Worm (Caenorhabditis elegans) whole organism, mixed stage, embryonic: Measurements from ENCODE around the gene dmsr-7.

ENCODE experiments used
- M03D4.4 ChIP-seq: sonication (generic microtip); optimal IDR thresholded peaks from 2 replicates; lab custom pipeline; 2017; ENCODE audit warnings: mild to moderate bottlenecking, missing genetic modification characterization, missing compliant biosample characterization
- bed-3 ChIP-seq: fragments of 200-800 bp; sonication (Bioruptor generic); optimal IDR thresholded peaks from 3 replicates; lab custom pipeline; 2018; ENCODE audit warnings: mild to moderate bottlenecking, missing genetic modification characterization, moderate library complexity, missing compliant biosample characterization
- blmp-1 ChIP-seq: fragments of 150-350 bp; optimal IDR thresholded peaks from 2 replicates; lab custom pipeline; 2014; ENCODE audit warnings: missing biosample characterization, missing genetic modification characterization
- ceh-39 ChIP-seq: fragments of 150-350 bp; optimal IDR thresholded peaks from 2 replicates; lab custom pipeline; 2014; ENCODE audit warnings: missing biosample characterization, missing genetic modification characterization
- ceh-43 ChIP-seq: fragments of 200-800 bp; sonication (Bioruptor generic); optimal IDR thresholded peaks from 2 replicates; lab custom pipeline; 2018; ENCODE audit warnings: mild to moderate bottlenecking, missing genetic modification characterization, moderate library complexity, missing compliant biosample characterization
- ceh-83 ChIP-seq: fragments of 200-800 bp; sonication (Bioruptor generic); optimal IDR thresholded peaks from 2 replicates; lab custom pipeline; 2018; ENCODE audit warnings: mild to moderate bottlenecking, missing genetic modification characterization, missing compliant biosample characterization
- ces-1 ChIP-seq: fragments of 150-350 bp; optimal IDR thresholded peaks from 2 replicates; lab custom pipeline; 2014; ENCODE audit warnings: missing biosample characterization, missing genetic modification reagents, missing genetic modification characterization
- cnd-1 ChIP-seq: fragments of 200-800 bp; sonication (Bioruptor generic); optimal IDR thresholded peaks from 2 replicates; lab custom pipeline; 2018; ENCODE audit warnings: mild to moderate bottlenecking, missing genetic modification characterization, missing compliant biosample characterization
- drap-1 ChIP-seq: fragments of 200-800 bp; sonication (Bioruptor generic); optimal IDR thresholded peaks from 3 replicates; lab custom pipeline; 2018; ENCODE audit warnings: mild to moderate bottlenecking, missing genetic modification characterization, missing compliant biosample characterization
- elt-1 ChIP-seq: sonication (generic microtip); optimal IDR thresholded peaks from 2 replicates; lab custom pipeline; 2017; ENCODE audit warnings: missing genetic modification characterization, mild to moderate bottlenecking, missing compliant biosample characterization, antibody characterized with exemption, moderate library complexity, borderline replicate concordance; ENCODE audit not compliant: insufficient read depth
- elt-3 ChIP-seq: fragments of 150-350 bp; optimal IDR thresholded peaks from 2 replicates; lab custom pipeline; 2014; ENCODE audit warnings: missing biosample characterization, missing genetic modification characterization
- ham-2 ChIP-seq: fragments of 200-800 bp; sonication (Bioruptor generic); optimal IDR thresholded peaks from 2 replicates; lab custom pipeline; 2018; ENCODE audit warnings: mild to moderate bottlenecking, missing genetic modification characterization, missing compliant biosample characterization
- hlh-1 ChIP-seq: fragments of 150-350 bp; optimal IDR thresholded peaks from 2 replicates; lab custom pipeline; 2014; ENCODE audit warnings: missing biosample characterization, missing genetic modification reagents, missing genetic modification characterization
- lin-13 ChIP-seq: fragments of 150-350 bp; optimal IDR thresholded peaks from 2 replicates; lab custom pipeline; 2014; ENCODE audit warnings: missing biosample characterization, missing genetic modification characterization
- lin-32 ChIP-seq: fragments of 200-800 bp; sonication (Bioruptor generic); optimal IDR thresholded peaks from 2 replicates; lab custom pipeline; 2018; ENCODE audit warnings: mild to moderate bottlenecking, missing genetic modification characterization, missing compliant biosample characterization
- lsy-2 ChIP-seq: fragments of 150-350 bp; optimal IDR thresholded peaks from 2 replicates; lab custom pipeline; 2014; ENCODE audit warnings: missing biosample characterization, missing genetic modification characterization
- mab-5 ChIP-seq: fragments of 150-350 bp; optimal IDR thresholded peaks from 2 replicates; lab custom pipeline; 2014; ENCODE audit warnings: missing biosample characterization, missing genetic modification characterization
- mep-1 ChIP-seq: fragments of 150-350 bp; optimal IDR thresholded peaks from 2 replicates; lab custom pipeline; 2017; ENCODE audit warnings: missing biosample characterization, missing genetic modification reagents, missing genetic modification characterization, inconsistent platforms
- mls-2 ChIP-seq: sonication (generic microtip); optimal IDR thresholded peaks from 2 replicates; lab custom pipeline; 2016; ENCODE audit warnings: mild to moderate bottlenecking, missing genetic modification characterization, moderate library complexity, missing compliant biosample characterization
- nhr-12 ChIP-seq: fragments of 150-350 bp; optimal IDR thresholded peaks from 2 replicates; lab custom pipeline; 2014; ENCODE audit warnings: missing biosample characterization, missing genetic modification characterization
- nhr-2 ChIP-seq: fragments of 150-350 bp; optimal IDR thresholded peaks from 2 replicates; lab custom pipeline; 2014; ENCODE audit warnings: missing biosample characterization, missing genetic modification characterization
- nhr-237 ChIP-seq: fragments of 150-350 bp; optimal IDR thresholded peaks from 2 replicates; lab custom pipeline; 2014; ENCODE audit warnings: missing biosample characterization, missing genetic modification characterization
- nhr-28 ChIP-seq: fragments of 150-350 bp; optimal IDR thresholded peaks from 2 replicates; lab custom pipeline; 2014; ENCODE audit warnings: missing biosample characterization, missing genetic modification characterization
- nhr-76 ChIP-seq: sonication (generic microtip); optimal IDR thresholded peaks from 2 replicates; lab custom pipeline; 2017; ENCODE audit warnings: missing biosample characterization, missing genetic modification characterization
- pha-4 ChIP-seq: fragments of 150-350 bp; optimal IDR thresholded peaks from 2 replicates; lab custom pipeline; 2018; ENCODE audit warnings: missing biosample characterization, missing genetic modification reagents, missing genetic modification characterization
- sem-2 ChIP-seq: fragments of 200-800 bp; sonication (Bioruptor generic); optimal IDR thresholded peaks from 2 replicates; lab custom pipeline; 2018; ENCODE audit warnings: mild to moderate bottlenecking, missing genetic modification characterization, missing compliant biosample characterization
- snpc-4 ChIP-seq: fragments of 150-350 bp; optimal IDR thresholded peaks from 2 replicates; lab custom pipeline; 2014; ENCODE audit warnings: missing biosample characterization, missing genetic modification characterization
- sptf-1 ChIP-seq: sonication (generic microtip); optimal IDR thresholded peaks from 2 replicates; lab custom pipeline; 2017; ENCODE audit warnings: mild to moderate bottlenecking, missing genetic modification characterization, moderate library complexity, missing compliant biosample characterization
- tbx-8 ChIP-seq: fragments of 200-800 bp; sonication (Bioruptor generic); optimal IDR thresholded peaks from 2 replicates; lab custom pipeline; 2018; ENCODE audit warnings: mild to moderate bottlenecking, missing genetic modification characterization, moderate library complexity, missing compliant biosample characterization
- unc-39 ChIP-seq: fragments of 150-350 bp; optimal IDR thresholded peaks from 2 replicates; lab custom pipeline; 2014; ENCODE audit warnings: missing biosample characterization, missing genetic modification characterization
- unc-62 ChIP-seq: fragments of 150-350 bp; optimal IDR thresholded peaks from 2 replicates; lab custom pipeline; 2014; ENCODE audit warnings: missing biosample characterization, missing genetic modification reagents, missing genetic modification characterization
- zip-8 ChIP-seq: fragments of 150-350 bp; optimal IDR thresholded peaks from 2 replicates; lab custom pipeline; 2014; ENCODE audit warnings: missing biosample characterization, missing genetic modification characterization
- ztf-11 ChIP-seq: fragments of 150-350 bp; optimal IDR thresholded peaks from 2 replicates; lab custom pipeline; 2014; ENCODE audit warnings: missing biosample characterization, missing genetic modification characterization

dmsr-7 gene

ce11 chrV:5405053-5405452 lies at the start of gene dmsr-7:
Gene dmsr-7 (plus strand): TSS chrV:5405353.
- TF ChIP-seq nhr-28 = no peak
- no peak for TF ChIP-seq nhr-2 (tag; lab: Kevin White, UChicago)
- no peak for TF ChIP-seq ztf-11 (tag; lab: Kevin White, UChicago)
- TF ChIP-seq ceh-39 (tag; lab: Kevin White, UChicago) = no peak
- TF ChIP-seq lin-13 (tag; lab: Kevin White, UChicago) = no peak
- TF ChIP-seq bed-3 = no peak
- TF ChIP-seq mab-5 (tag; lab: Kevin White, UChicago) = no peak
- no peak for TF ChIP-seq pha-4 (tag; lab: Kevin White, UChicago)
- no peak for TF ChIP-seq sem-2 (GFP tag; lab: Kevin White, UChicago)
- no peak for TF ChIP-seq drap-1 (GFP tag; lab: Kevin White, UChicago)
- no peak for TF ChIP-seq sptf-1 (tag; lab: Kevin White, UChicago)
- TF ChIP-seq nhr-76 (tag; lab: Kevin White, UChicago) = no peak
- TF ChIP-seq lin-32 (GFP tag; lab: Kevin White, UChicago) = no peak
- TF ChIP-seq nhr-12 (tag; lab: Kevin White, UChicago) = no peak
- no peak for TF ChIP-seq hlh-1 (tag; lab: Kevin White, UChicago)
- no peak for TF ChIP-seq cnd-1 (tag; lab: Kevin White, UChicago)
- no peak for TF ChIP-seq unc-39 (tag; lab: Kevin White, UChicago)
- no peak for TF ChIP-seq ceh-43 (GFP tag; lab: Kevin White, UChicago)
- no peak for TF ChIP-seq unc-62
- TF ChIP-seq, all 35 proteins: peak for 0

- TF ChIP-seq nhr-237 (tag; lab: Kevin White, UChicago) (no peak), ham-2 (GFP tag; lab: Kevin White, UChicago) (no peak), unc-39 (tag; lab: Kevin White, UChicago) (no peak), bed-3 (no peak), mls-2 (tag; lab: Kevin White, UChicago) (no peak), ztf-11 (tag; lab: Kevin White, UChicago) (no peak), elt-3 (tag; lab: Kevin White, UChicago) (no peak), ceh-83 (GFP tag; lab: Kevin White, UChicago) (no peak), pha-4 (tag; lab: Kevin White, UChicago) (no peak), lsy-2 (tag; lab: Kevin White, UChicago) (no peak), lin-32 (GFP tag; lab: Kevin White, UChicago) (no peak), snpc-4 (tag; lab: Kevin White, UChicago) (no peak), nhr-2 (tag; lab: Kevin White, UChicago) (no peak), cnd-1 (tag; lab: Kevin White, UChicago) (no peak), nhr-28 (no peak)
Measured at ce11 chrV:5358772-5359171, 46.4 kb upstream of the dmsr-7 start, which contains the start of gene nhr-216. Gene nhr-216 (minus strand): TSS chrV:5358872.

- TF ChIP-seq cnd-1 (tag; lab: Kevin White, UChicago) = no peak
- no peak for TF ChIP-seq mab-5 (tag; lab: Kevin White, UChicago)
- no peak for TF ChIP-seq mep-1
- TF ChIP-seq nhr-2 (tag; lab: Kevin White, UChicago) = no peak
- no peak for TF ChIP-seq ham-2 (GFP tag; lab: Kevin White, UChicago)
- no peak for TF ChIP-seq nhr-237 (tag; lab: Kevin White, UChicago)
- TF ChIP-seq unc-62 = no peak
- no peak for TF ChIP-seq lin-13 (tag; lab: Kevin White, UChicago)
- TF ChIP-seq drap-1 (GFP tag; lab: Kevin White, UChicago) = no peak
- no peak for TF ChIP-seq ceh-39 (tag; lab: Kevin White, UChicago)
- no peak for TF ChIP-seq lin-32 (GFP tag; lab: Kevin White, UChicago)
- TF ChIP-seq zip-8 = no peak
- no peak for TF ChIP-seq ces-1 (GFP tag; lab: Kevin White, UChicago)
- TF ChIP-seq mls-2 (tag; lab: Kevin White, UChicago) = no peak
- TF ChIP-seq lsy-2 (tag; lab: Kevin White, UChicago) = no peak
Measured at ce11 chrV:5362220-5362619, 42.9 kb upstream of the dmsr-7 start.

- TF ChIP-seq cnd-1 (tag; lab: Kevin White, UChicago) = no peak
Measured at ce11 chrV:5364863-5365262, 40.3 kb upstream of the dmsr-7 start, which contains the start of gene T09D3.8. Gene T09D3.8 (plus strand): TSS chrV:5365163.

- no peak for TF ChIP-seq snpc-4 (tag; lab: Kevin White, UChicago)
- no peak for TF ChIP-seq mab-5 (tag; lab: Kevin White, UChicago)
- TF ChIP-seq tbx-8 (GFP tag; lab: Kevin White, UChicago) = no peak
- no peak for TF ChIP-seq nhr-237 (tag; lab: Kevin White, UChicago)
- TF ChIP-seq nhr-28 = no peak
- no peak for TF ChIP-seq blmp-1 (tag; lab: Kevin White, UChicago)
- TF ChIP-seq unc-62 = no peak
- TF ChIP-seq elt-1 (tag; lab: Kevin White, UChicago) = no peak
- TF ChIP-seq unc-39 (tag; lab: Kevin White, UChicago) = no peak
- TF ChIP-seq M03D4.4 (tag; lab: Kevin White, UChicago) = no peak
- no peak for TF ChIP-seq bed-3
- no peak for TF ChIP-seq lsy-2 (tag; lab: Kevin White, UChicago)
- TF ChIP-seq mep-1 = no peak
- no peak for TF ChIP-seq sem-2 (GFP tag; lab: Kevin White, UChicago)
Measured at ce11 chrV:5368792-5369191, 36.4 kb upstream of the dmsr-7 start, which contains the start of gene T09D3.9. Gene T09D3.9 (minus strand): TSS chrV:5368892.
